Fruit fly (Drosophila melanogaster): Measurements from ENCODE around the gene CG7202.
A peak's percentile ranks its signal among the peaks of the same experiment; 100 is the strongest.

The CG7202 gene

DNA sequence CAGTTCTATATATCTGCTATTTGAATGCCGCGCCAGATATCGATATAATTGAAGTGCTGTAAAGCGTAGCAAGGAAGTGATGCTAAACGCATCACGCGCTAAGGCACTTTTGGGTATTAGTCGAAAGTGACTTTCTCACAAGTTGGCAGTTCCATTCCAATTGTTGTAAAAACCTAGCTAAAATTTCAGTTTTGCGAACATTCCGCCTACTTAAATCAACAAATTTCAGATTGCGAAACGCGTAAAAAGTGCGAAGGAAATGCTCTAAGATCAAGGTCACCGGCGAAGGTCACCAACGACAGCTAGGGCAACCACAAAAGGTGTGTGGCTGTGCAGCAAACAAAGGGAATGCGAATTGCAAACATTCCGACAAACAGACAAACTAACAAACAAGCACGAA lies 46.9 kb downstream of the CG7202 start, which contains the start of gene Syx7 (continued):
- TF ChIP-seq sens (GFP tag) (peak; percentile 81), nau (GFP tag; optimal IDR thresholded peaks at IDR 0.05) (no peak), CG17186 (GFP tag; optimal IDR thresholded peaks at IDR 0.05) (peak; percentile 52), CG6683 (GFP tag; optimal IDR thresholded peaks at IDR 0.05) (no peak), CG12155 (GFP tag; optimal IDR thresholded peaks at IDR 0.05) (peak; percentile 34), ind (GFP tag; optimal IDR thresholded peaks at IDR 0.05) (no peak), NfI (GFP tag; optimal IDR thresholded peaks at IDR 0.05) (peak; percentile 1), CG4854 (GFP tag; optimal IDR thresholded peaks at IDR 0.05) (peak; percentile 15), HLH3B (GFP tag; IDR thresholded peaks at IDR 0.05) (no peak), klu (GFP tag; IDR thresholded peaks at IDR 0.05) (no peak), MBD-R2 (GFP tag; IDR thresholded peaks at IDR 0.05) (peak; percentile 81), crc (GFP tag; optimal IDR thresholded peaks at IDR 0.05) (no peak), corto (GFP tag; optimal IDR thresholded peaks at IDR 0.05) (no peak), CG34422 (GFP tag; IDR thresholded peaks at IDR 0.05) (peak; percentile 51; the same call in 1 of the 3 replicates), lab (GFP tag; optimal IDR thresholded peaks at IDR 0.05) (no peak), chn (GFP tag; optimal IDR thresholded peaks at IDR 0.05) (peak; percentile 2), CG5245 (GFP tag; optimal IDR thresholded peaks at IDR 0.05) (no peak), gt (GFP tag; IDR thresholded peaks at IDR 0.05) (no peak), HLH54F (GFP tag; optimal IDR thresholded peaks at IDR 0.05) (peak; percentile 26), crp (GFP tag; optimal IDR thresholded peaks at IDR 0.05) (no peak), Scr (GFP tag; IDR thresholded peaks at IDR 0.05; ENCODE audit: partially characterized antibody) (peak; percentile 62), Sry-β (GFP tag; optimal IDR thresholded peaks at IDR 0.05) (peak; percentile 80), eyg (GFP tag; optimal IDR thresholded peaks at IDR 0.05) (no peak), grau (tag; optimal IDR thresholded peaks at IDR 0.05) (no peak), crol (GFP tag; IDR thresholded peaks at IDR 0.05) (no peak), CG9932 (GFP tag; IDR thresholded peaks at IDR 0.05) (peak; percentile 39; the same call in 1 of the 2 replicates), unpg (GFP tag; optimal IDR thresholded peaks at IDR 0.05) (no peak), pan (optimal IDR thresholded peaks at IDR 0.05) (no peak), pan (GFP tag; optimal IDR thresholded peaks at IDR 0.05 in 1 of 2, IDR thresholded peaks at IDR 0.05 in 1 of 2) (peak in 1 of 2 experiments; percentile 16), Spps (tag; optimal IDR thresholded peaks at IDR 0.05) (no peak), stc (GFP tag; IDR thresholded peaks at IDR 0.05) (no peak), CG8359 (GFP tag; optimal IDR thresholded peaks at IDR 0.05; ENCODE audit: borderline replicate concordance) (no peak), Xrp1 (GFP tag; IDR thresholded peaks at IDR 0.05) (peak; percentile 32; the same call in 1 of the 2 replicates), CoRest (tag; optimal IDR thresholded peaks at IDR 0.05) (peak; percentile 33), Dfd (GFP tag; optimal IDR thresholded peaks at IDR 0.05) (no peak), Med (GFP tag) (peak; percentile 94), h (optimal IDR thresholded peaks at IDR 0.05) (no peak), CG2129 (GFP tag; IDR thresholded peaks at IDR 0.05; ENCODE audit: partially characterized antibody) (no peak), zen2 (GFP tag; IDR thresholded peaks at IDR 0.05; ENCODE audit: partially characterized antibody) (no peak), sna (GFP tag; IDR thresholded peaks at IDR 0.05; ENCODE audit: partially characterized antibody) (peak; percentile 37; the same call in 1 of the 2 replicates), gfzf (GFP tag; optimal IDR thresholded peaks at IDR 0.05) (peak; percentile 94), Hr78 (GFP tag; optimal IDR thresholded peaks at IDR 0.05) (no peak), Tbp (GFP tag; optimal IDR thresholded peaks at IDR 0.05) (no peak), CG7839 (tag; optimal IDR thresholded peaks at IDR 0.05) (no peak), CG2875 (GFP tag; optimal IDR thresholded peaks at IDR 0.05) (no peak), Doc3 (GFP tag; IDR thresholded peaks at IDR 0.05; ENCODE audit: partially characterized antibody) (peak; percentile 54; the same call in 1 of the 3 replicates), Antp (GFP tag; optimal IDR thresholded peaks at IDR 0.05) (peak; percentile 16), CG2120 (GFP tag; optimal IDR thresholded peaks at IDR 0.05) (peak; percentile 64), Nf-YC (tag; optimal IDR thresholded peaks at IDR 0.05) (no peak), CG8765 (GFP tag; IDR thresholded peaks at IDR 0.05) (no peak), lola (GFP tag; optimal IDR thresholded peaks at IDR 0.05) (no peak)
